Worm (Caenorhabditis elegans): ENCODE measurements around the gene pfd-4.

The pfd-4 gene

ce11 chrIV:11352768-11353167, 37.8 kb downstream of the pfd-4 start (continued):
- TF ChIP-seq mcd-1 (GFP tag; IDR thresholded peaks at IDR 0.05), result no peak

ce11 chrIV:11353946-11354458, 39.0 kb downstream of the pfd-4 start, which contains the start of gene T01G1.2:
T01G1.2 (plus strand) TSS chrIV:11354408.
- TF ChIP-seq snpc-4 (GFP tag; optimal IDR thresholded peaks at IDR 0.05) (no peak), snpc-4 (tag; optimal IDR thresholded peaks at IDR 0.05) (no peak), pha-4 (tag; optimal IDR thresholded peaks at IDR 0.05) (no peak), aptf-3 (GFP tag; IDR thresholded peaks at IDR 0.05) (no peak), B0035.1 (tag; optimal IDR thresholded peaks at IDR 0.05) (no peak), F37B4.10 (GFP tag; IDR thresholded peaks at IDR 0.05) (no peak), lin-26 (GFP tag; IDR thresholded peaks at IDR 0.05) (no peak), hlh-26 (GFP tag; conservative IDR thresholded peaks at IDR 0.05) (no peak)

- no peak for TF ChIP-seq nfya-2 (GFP tag; IDR thresholded peaks at IDR 0.05)
Observed at ce11 chrIV:11359769-11360168, 44.8 kb downstream of the pfd-4 start, which contains the start of gene klp-12. klp-12 (minus strand) TSS chrIV:11359869.

ce11 chrIV:11361409-11361808, 46.4 kb downstream of the pfd-4 start, which contains the start of gene T01G1.4:
T01G1.4 (minus strand) TSS chrIV:11361509.
- no peak for TF ChIP-seq ztf-28 (GFP tag; IDR thresholded peaks at IDR 0.05)

ce11 chrIV:11363806-11364562, 49.0 kb downstream of the pfd-4 start:
- TF ChIP-seq hmg-1.2 (GFP tag; IDR thresholded peaks at IDR 0.05) (peak; percentile 87), nhr-80 (tag; optimal IDR thresholded peaks at IDR 0.05) (peak; percentile 45), lin-26 (GFP tag; IDR thresholded peaks at IDR 0.05) (no peak), attf-5 (GFP tag; optimal IDR thresholded peaks at IDR 0.05) (peak; percentile 28), K12H6.12 (tag; optimal IDR thresholded peaks at IDR 0.05) (no peak), F22D6.2 (tag; optimal IDR thresholded peaks at IDR 0.05) (no peak), cebp-1 (GFP tag; IDR thresholded peaks at IDR 0.05) (peak; percentile 90), cebp-1 (tag; optimal IDR thresholded peaks at IDR 0.05) (peak; percentile 96), unc-130 (GFP tag; optimal IDR thresholded peaks at IDR 0.05) (no peak)
